Worm (Caenorhabditis elegans) whole organism, late embryonic: ENCODE results near the gene C14C6.5.
A peak's percentile ranks its signal among the peaks of the same experiment; 100 is the strongest.

Experiments used
- C08G9.2 ChIP-seq: sonication (generic microtip); optimal IDR thresholded peaks from 2 replicates; lab custom pipeline; 2016; ENCODE audit warnings: mild to moderate bottlenecking, missing genetic modification characterization, moderate library complexity, missing compliant biosample characterization
- F13H6.1 ChIP-seq: sonication (generic microtip); optimal IDR thresholded peaks from 2 replicates; lab custom pipeline; 2016; ENCODE audit warnings: missing genetic modification characterization, missing compliant biosample characterization
- K02D7.2 ChIP-seq: sonication (generic microtip); optimal IDR thresholded peaks from 2 replicates; lab custom pipeline; 2017; ENCODE audit warnings: mild to moderate bottlenecking, missing genetic modification characterization, missing compliant biosample characterization
- K09A11.1 ChIP-seq: sonication (generic microtip); optimal IDR thresholded peaks from 2 replicates; lab custom pipeline; 2017; ENCODE audit warnings: antibody characterized with exemption, mild to moderate bottlenecking, missing genetic modification characterization, missing compliant biosample characterization; ENCODE audit not compliant: insufficient read depth
- T23F11.4 ChIP-seq: fragments of 200-800 bp; sonication (Bioruptor generic); optimal IDR thresholded peaks from 2 replicates; lab custom pipeline; 2018; ENCODE audit warnings: mild to moderate bottlenecking, missing genetic modification characterization, missing compliant biosample characterization
- Y22D7AL.16 ChIP-seq: sonication (generic microtip); optimal IDR thresholded peaks from 2 replicates; lab custom pipeline; 2016; ENCODE audit warnings: missing genetic modification characterization, missing compliant biosample characterization
- ahr-1 ChIP-seq: sonication (generic microtip); optimal IDR thresholded peaks from 2 replicates; lab custom pipeline; 2016; ENCODE audit warnings: missing genetic modification characterization, missing compliant biosample characterization
- ama-1 ChIP-seq: fragments of 150-350 bp; optimal IDR thresholded peaks from 2 replicates; lab custom pipeline; 2014
- ceh-18 ChIP-seq: sonication (generic microtip); optimal IDR thresholded peaks from 2 replicates; lab custom pipeline; 2016; ENCODE audit warnings: missing genetic modification characterization, missing compliant biosample characterization
- ceh-22 ChIP-seq: sonication (generic microtip); optimal IDR thresholded peaks from 2 replicates; lab custom pipeline; 2017; ENCODE audit warnings: missing biosample characterization, missing genetic modification characterization
- ceh-31 ChIP-seq: sonication (generic microtip); optimal IDR thresholded peaks from 2 replicates; lab custom pipeline; 2016; ENCODE audit warnings: missing genetic modification characterization, missing compliant biosample characterization
- ceh-34 ChIP-seq: sonication (generic microtip); optimal IDR thresholded peaks from 2 replicates; lab custom pipeline; 2016; ENCODE audit warnings: mild to moderate bottlenecking, missing genetic modification characterization, missing compliant biosample characterization
- ceh-48 ChIP-seq: sonication (generic microtip); optimal IDR thresholded peaks from 2 replicates; lab custom pipeline; 2016; ENCODE audit warnings: missing genetic modification characterization, inconsistent platforms, missing compliant biosample characterization
- ceh-6 ChIP-seq: fragments of 200-800 bp; sonication (Bioruptor generic); optimal IDR thresholded peaks from 2 replicates; lab custom pipeline; 2018; ENCODE audit warnings: mild to moderate bottlenecking, missing genetic modification characterization, missing compliant biosample characterization
- che-1 ChIP-seq: sonication (generic microtip); optimal IDR thresholded peaks from 2 replicates; lab custom pipeline; 2016; ENCODE audit warnings: mild to moderate bottlenecking, missing genetic modification characterization, missing compliant biosample characterization
- dmd-4 ChIP-seq: sonication (generic microtip); optimal IDR thresholded peaks from 2 replicates; lab custom pipeline; 2016; ENCODE audit warnings: borderline replicate concordance, missing genetic modification characterization, missing compliant biosample characterization
- dve-1 ChIP-seq: sonication (generic microtip); optimal IDR thresholded peaks from 2 replicates; lab custom pipeline; 2017; ENCODE audit warnings: antibody characterized with exemption, mild to moderate bottlenecking, missing genetic modification characterization, missing compliant biosample characterization
- ets-4 ChIP-seq: sonication (generic microtip); optimal IDR thresholded peaks from 2 replicates; lab custom pipeline; 2016; ENCODE audit warnings: missing genetic modification characterization, missing compliant biosample characterization
- fkh-10 ChIP-seq: fragments of 150-350 bp; optimal IDR thresholded peaks from 2 replicates; lab custom pipeline; 2014; ENCODE audit warnings: missing biosample characterization, missing genetic modification reagents, missing genetic modification characterization
- fkh-6 ChIP-seq: sonication (generic microtip); optimal IDR thresholded peaks from 2 replicates; lab custom pipeline; 2016; ENCODE audit warnings: missing genetic modification characterization, missing compliant biosample characterization
- gmeb-2 ChIP-seq: sonication (generic microtip); optimal IDR thresholded peaks from 2 replicates; lab custom pipeline; 2016; ENCODE audit warnings: missing genetic modification characterization, inconsistent platforms, missing compliant biosample characterization
- hlh-30 ChIP-seq: sonication (generic microtip); optimal IDR thresholded peaks from 2 replicates; lab custom pipeline; 2017; ENCODE audit warnings: antibody characterized with exemption, missing genetic modification characterization, missing compliant biosample characterization; ENCODE audit not compliant: insufficient read depth
- hlh-6 ChIP-seq: sonication (generic microtip); optimal IDR thresholded peaks from 2 replicates; lab custom pipeline; 2016; ENCODE audit warnings: missing genotype, missing genetic modification characterization, missing compliant biosample characterization
- madf-2 ChIP-seq: sonication (generic microtip); optimal IDR thresholded peaks from 2 replicates; lab custom pipeline; 2017; ENCODE audit warnings: missing genetic modification characterization, missing compliant biosample characterization
- nfya-1 ChIP-seq: sonication (generic microtip); optimal IDR thresholded peaks from 2 replicates; lab custom pipeline; 2017; ENCODE audit warnings: missing genetic modification characterization, mild to moderate bottlenecking, missing compliant biosample characterization, antibody characterized with exemption, moderate library complexity
- nhr-11 ChIP-seq: fragments of 150-350 bp; optimal IDR thresholded peaks from 2 replicates; lab custom pipeline; 2014; ENCODE audit warnings: missing biosample characterization, missing genetic modification characterization
- odd-2 ChIP-seq: sonication (generic microtip); optimal IDR thresholded peaks from 2 replicates; lab custom pipeline; 2017; ENCODE audit warnings: antibody characterized with exemption, mild to moderate bottlenecking, missing genetic modification characterization, missing compliant biosample characterization
- pag-3 ChIP-seq: sonication (generic microtip); optimal IDR thresholded peaks from 2 replicates; lab custom pipeline; 2016; ENCODE audit warnings: missing compliant biosample characterization, missing genetic modification characterization, borderline replicate concordance
- pat-9 ChIP-seq: fragments of 200-800 bp; sonication (Bioruptor generic); optimal IDR thresholded peaks from 2 replicates; lab custom pipeline; 2018; ENCODE audit warnings: mild to moderate bottlenecking, missing genetic modification characterization, moderate library complexity, missing compliant biosample characterization
- pqm-1 ChIP-seq: sonication (generic microtip); optimal IDR thresholded peaks from 2 replicates; lab custom pipeline; 2016; ENCODE audit warnings: missing genetic modification characterization, missing compliant biosample characterization
- pros-1 ChIP-seq: fragments of 150-350 bp; optimal IDR thresholded peaks from 2 replicates; lab custom pipeline; 2014; ENCODE audit warnings: missing biosample characterization, missing genetic modification reagents, missing genetic modification characterization
- ref-2 ChIP-seq: sonication (generic microtip); optimal IDR thresholded peaks from 2 replicates; lab custom pipeline; 2016; ENCODE audit warnings: missing genetic modification characterization, missing compliant biosample characterization
- sox-2 ChIP-seq: fragments of 200-800 bp; sonication (Bioruptor generic); IDR thresholded peaks from 2 replicates; pipeline ENCODE4 v1.3.6; 2022; ENCODE audit warnings: missing genetic modification reagents, missing genetic modification characterization, missing compliant biosample characterization
- sox-4 ChIP-seq: sonication (generic microtip); optimal IDR thresholded peaks from 2 replicates; lab custom pipeline; 2017; ENCODE audit warnings: mild to moderate bottlenecking, missing genetic modification characterization, inconsistent platforms, missing compliant biosample characterization
- tbx-2 ChIP-seq: sonication (generic microtip); optimal IDR thresholded peaks from 2 replicates; lab custom pipeline; 2016; ENCODE audit warnings: missing genetic modification characterization, missing compliant biosample characterization
- tbx-7 ChIP-seq: sonication (generic microtip); optimal IDR thresholded peaks from 2 replicates; lab custom pipeline; 2016; ENCODE audit warnings: missing genotype, missing genetic modification characterization, missing compliant biosample characterization
- ttx-3 ChIP-seq: sonication (generic microtip); optimal IDR thresholded peaks from 2 replicates; lab custom pipeline; 2016; ENCODE audit warnings: missing genetic modification reagents, missing genetic modification characterization, missing compliant biosample characterization

The C14C6.5 gene

DNA sequence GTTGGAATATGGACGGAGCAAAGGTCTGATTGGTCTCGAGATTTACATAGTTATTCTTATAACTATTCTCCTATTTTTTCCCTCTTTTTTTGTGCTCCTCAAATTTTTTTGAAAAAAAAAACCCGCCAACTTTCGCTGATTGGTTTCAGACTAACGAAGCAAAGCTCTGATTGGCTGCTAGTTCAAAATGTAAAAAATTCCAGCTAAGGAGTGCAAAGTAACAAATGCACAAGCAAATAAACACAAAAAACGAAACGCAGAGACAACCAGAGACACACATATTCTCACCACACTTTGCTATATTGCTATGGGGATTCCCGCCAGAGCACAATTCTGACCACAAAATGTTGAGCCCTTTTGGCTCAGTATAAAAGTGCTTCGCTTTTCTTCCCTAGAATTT, 39.0 kb upstream of the C14C6.5 start, which contains the start of gene T01G6.1:
T01G6.1 (plus strand) TSS at position 301 of the 400 bp plus-strand sequence.
- TF ChIP-seq hlh-30 (tag; lab: Kevin White, UChicago) (no peak), nfya-1 (tag; lab: Kevin White, UChicago) (peak; percentile 37)

DNA sequence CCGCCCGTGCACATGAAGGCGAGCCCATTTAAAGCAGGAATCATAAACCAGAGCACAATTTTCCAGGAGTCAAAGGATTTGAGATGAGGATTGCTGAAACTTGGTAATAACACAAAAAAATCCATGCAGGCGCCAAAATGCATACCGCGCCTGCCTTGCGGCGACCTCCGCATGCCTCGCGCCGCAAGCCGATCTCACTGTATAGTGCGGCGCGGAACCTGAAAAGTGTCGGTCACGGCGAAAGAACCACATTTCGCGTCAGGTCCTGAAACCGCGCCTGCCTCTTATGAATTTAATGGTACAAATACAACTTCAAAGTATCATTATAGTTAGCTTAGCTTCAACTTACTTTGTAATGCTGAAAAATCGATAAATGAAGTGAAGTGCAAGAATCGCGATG, 35.9 kb upstream of the C14C6.5 start:
- TF ChIP-seq pat-9 (tag; lab: Kevin White, UChicago) (no peak), K02D7.2 (no peak), ceh-31 (tag; lab: Kevin White, UChicago) (no peak), K09A11.1 (no peak), ceh-6 (no peak), ceh-22 (tag; lab: Kevin White, UChicago) (no peak), ets-4 (tag; lab: Kevin White, UChicago) (no peak), madf-2 (tag; lab: Kevin White, UChicago) (no peak), ceh-18 (tag; lab: Kevin White, UChicago) (no peak), ceh-48 (tag; lab: Kevin White, UChicago) (no peak), ttx-3 (no peak), pag-3 (tag; lab: Kevin White, UChicago) (no peak), tbx-7 (tag; lab: Kevin White, UChicago) (no peak), ceh-34 (tag; lab: Kevin White, UChicago) (no peak), nhr-11 (tag; lab: Kevin White, UChicago) (no peak), gmeb-2 (tag; lab: Kevin White, UChicago) (no peak), tbx-2 (tag; lab: Kevin White, UChicago) (no peak)
- TF ChIP-seq, all 69 proteins: peak for 0

DNA sequence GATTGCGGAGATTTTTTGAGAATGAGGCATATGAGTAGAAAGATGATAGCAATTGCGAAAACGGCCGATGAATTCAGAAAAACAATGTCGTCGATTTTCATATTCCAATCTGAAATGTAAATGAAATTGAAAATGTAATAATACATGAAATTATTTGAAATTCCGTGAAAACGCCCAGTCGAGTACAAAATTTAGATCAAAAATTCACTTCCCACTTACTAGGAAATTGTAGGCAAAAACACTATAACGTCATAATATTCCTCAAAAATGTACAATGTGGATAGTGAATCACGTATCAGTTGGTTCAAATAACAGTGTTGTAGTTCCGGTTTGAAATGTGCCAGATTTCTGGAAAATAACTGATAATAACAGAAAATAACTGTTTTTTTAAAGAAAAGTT, 35.2 kb upstream of the C14C6.5 start, which contains the start of gene str-256:
str-256 (minus strand) TSS at position 101 of the 400 bp plus-strand sequence.
- TF ChIP-seq dve-1 (tag; lab: Kevin White, UChicago) (no peak), fkh-6 (tag; lab: Kevin White, UChicago) (no peak), odd-2 (no peak), C08G9.2 (tag; lab: Kevin White, UChicago) (no peak), Y22D7AL.16 (no peak), pros-1 (no peak), F13H6.1 (tag; lab: Kevin White, UChicago) (no peak), ama-1 (lab: Kevin White, UChicago) (no peak), dmd-4 (tag; lab: Kevin White, UChicago) (no peak), sox-4 (tag; lab: Kevin White, UChicago) (no peak), T23F11.4 (GFP tag; lab: Kevin White, UChicago) (no peak), tbx-2 (tag; lab: Kevin White, UChicago) (no peak)

DNA sequence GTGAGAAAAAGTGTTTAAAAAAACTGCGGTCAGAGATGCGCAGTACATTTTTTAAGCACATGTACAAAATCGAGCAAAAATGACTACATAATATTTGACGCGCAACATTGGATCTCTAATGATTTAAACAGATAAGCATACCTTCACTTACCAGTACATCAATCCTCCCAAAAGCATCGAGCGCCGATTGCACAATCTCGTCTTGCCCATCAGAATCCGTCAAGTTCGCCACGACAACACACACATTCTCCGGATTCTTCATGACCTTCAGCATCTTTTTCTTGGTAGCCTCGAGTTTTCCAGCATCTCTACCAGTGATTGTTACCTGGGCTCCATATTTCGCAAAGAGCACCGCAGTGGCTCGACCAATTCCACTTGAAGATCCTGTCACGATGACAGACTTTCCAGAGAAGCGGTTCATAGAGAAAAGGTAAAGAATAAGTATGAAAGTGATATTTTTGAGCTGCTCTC, 33.6 kb upstream of the C14C6.5 start, which contains the start of gene T01G6.10:
T01G6.10 (minus strand) TSS at position 421 of the 471 bp plus-strand sequence.
- TF ChIP-seq ceh-48 (tag; lab: Kevin White, UChicago) (no peak), sox-2 (GFP tag; lab: Robert Waterston, UW) (no peak), pat-9 (tag; lab: Kevin White, UChicago) (no peak), ref-2 (tag; lab: Kevin White, UChicago) (no peak), ceh-31 (tag; lab: Kevin White, UChicago) (no peak), K09A11.1 (no peak), ahr-1 (tag; lab: Kevin White, UChicago) (no peak), fkh-10 (GFP tag; lab: Kevin White, UChicago) (no peak), nfya-1 (tag; lab: Kevin White, UChicago) (no peak), hlh-6 (tag; lab: Kevin White, UChicago) (no peak), tbx-7 (tag; lab: Kevin White, UChicago) (no peak), che-1 (no peak), pqm-1 (no peak), K02D7.2 (no peak)
